Fruit fly (Drosophila melanogaster): ENCODE data around the gene Prp40.

Prp40 gene

dm6 chr2L:3003399-3003798, 19.6 kb upstream of the Prp40 start:
- TF ChIP-seq CG8478 (optimal IDR thresholded peaks at IDR 0.05), result no peak
- no peak for TF ChIP-seq psq (optimal IDR thresholded peaks at IDR 0.05)
- no peak for TF ChIP-seq pan (optimal IDR thresholded peaks at IDR 0.05)
- TF ChIP-seq EcR (GFP tag; optimal IDR thresholded peaks at IDR 0.05), result no peak
- no peak for TF ChIP-seq Dll (optimal IDR thresholded peaks at IDR 0.05)
- no peak for TF ChIP-seq usp (GFP tag; optimal IDR thresholded peaks at IDR 0.05)

- TF ChIP-seq EcR (GFP tag; optimal IDR thresholded peaks at IDR 0.05) (no peak), CG8478 (optimal IDR thresholded peaks at IDR 0.05) (no peak), pan (optimal IDR thresholded peaks at IDR 0.05) (no peak), usp (GFP tag; optimal IDR thresholded peaks at IDR 0.05) (no peak), psq (optimal IDR thresholded peaks at IDR 0.05) (no peak), Dll (optimal IDR thresholded peaks at IDR 0.05) (no peak)
Observed at dm6 chr2L:3004601-3005000, 18.4 kb upstream of the Prp40 start.

dm6 chr2L:3005483-3005882, 17.5 kb upstream of the Prp40 start:
- no peak for TF ChIP-seq usp (GFP tag; optimal IDR thresholded peaks at IDR 0.05)
- TF ChIP-seq EcR (GFP tag; optimal IDR thresholded peaks at IDR 0.05), result no peak
- no peak for TF ChIP-seq Dll (optimal IDR thresholded peaks at IDR 0.05)
- no peak for TF ChIP-seq CG8478 (optimal IDR thresholded peaks at IDR 0.05)
- no peak for TF ChIP-seq pan (optimal IDR thresholded peaks at IDR 0.05)
- TF ChIP-seq psq (optimal IDR thresholded peaks at IDR 0.05), result no peak

dm6 chr2L:3006194-3006593, 16.8 kb upstream of the Prp40 start:
- no peak for TF ChIP-seq EcR (GFP tag; optimal IDR thresholded peaks at IDR 0.05)
- TF ChIP-seq CG8478 (optimal IDR thresholded peaks at IDR 0.05), result no peak
- no peak for TF ChIP-seq psq (optimal IDR thresholded peaks at IDR 0.05)
- no peak for TF ChIP-seq usp (GFP tag; optimal IDR thresholded peaks at IDR 0.05)
- no peak for TF ChIP-seq pan (optimal IDR thresholded peaks at IDR 0.05)
- no peak for TF ChIP-seq Dll (optimal IDR thresholded peaks at IDR 0.05)

dm6 chr2L:3006925-3007426, 16.1 kb upstream of the Prp40 start:
- TF ChIP-seq usp (GFP tag; optimal IDR thresholded peaks at IDR 0.05) (no peak), CG8478 (optimal IDR thresholded peaks at IDR 0.05) (no peak), pan (optimal IDR thresholded peaks at IDR 0.05) (no peak), Dll (optimal IDR thresholded peaks at IDR 0.05) (no peak), EcR (GFP tag; optimal IDR thresholded peaks at IDR 0.05) (no peak), psq (optimal IDR thresholded peaks at IDR 0.05) (no peak)

dm6 chr2L:3009438-3009837, 13.6 kb upstream of the Prp40 start:
- TF ChIP-seq psq (optimal IDR thresholded peaks at IDR 0.05), result no peak
- TF ChIP-seq usp (GFP tag; optimal IDR thresholded peaks at IDR 0.05), result no peak

dm6 chr2L:3011484-3011883, 11.5 kb upstream of the Prp40 start:
- no peak for TF ChIP-seq usp (GFP tag; optimal IDR thresholded peaks at IDR 0.05)
- no peak for TF ChIP-seq CG8478 (optimal IDR thresholded peaks at IDR 0.05)
- no peak for TF ChIP-seq Dll (optimal IDR thresholded peaks at IDR 0.05)
- TF ChIP-seq EcR (GFP tag; optimal IDR thresholded peaks at IDR 0.05), result no peak
- no peak for TF ChIP-seq pan (optimal IDR thresholded peaks at IDR 0.05)
- TF ChIP-seq psq (optimal IDR thresholded peaks at IDR 0.05), result no peak

- TF ChIP-seq CG8478 (optimal IDR thresholded peaks at IDR 0.05), result no peak
- TF ChIP-seq usp (GFP tag; optimal IDR thresholded peaks at IDR 0.05), result no peak
- no peak for TF ChIP-seq psq (optimal IDR thresholded peaks at IDR 0.05)
- no peak for TF ChIP-seq Dll (optimal IDR thresholded peaks at IDR 0.05)
- no peak for TF ChIP-seq pan (optimal IDR thresholded peaks at IDR 0.05)
- no peak for TF ChIP-seq EcR (GFP tag; optimal IDR thresholded peaks at IDR 0.05)
Observed at dm6 chr2L:3012780-3013179, 10.2 kb upstream of the Prp40 start.

dm6 chr2L:3018212-3018611, 4.8 kb upstream of the Prp40 start, which contains the start of the genes CG17224 and CG17264:
CG17224 (minus strand) TSS chr2L:3018308.
CG17264 (plus strand) TSS chr2L:3018508.
- TF ChIP-seq Dll (optimal IDR thresholded peaks at IDR 0.05) (no peak), psq (optimal IDR thresholded peaks at IDR 0.05) (no peak), pan (optimal IDR thresholded peaks at IDR 0.05) (no peak), CG8478 (optimal IDR thresholded peaks at IDR 0.05) (no peak), usp (GFP tag; optimal IDR thresholded peaks at IDR 0.05) (no peak), EcR (GFP tag; optimal IDR thresholded peaks at IDR 0.05) (no peak)

dm6 chr2L:3029012-3029411, 6.0 kb downstream of the Prp40 start, which contains the start of the genes Sf3b2 and CG17219:
Sf3b2 (minus strand) TSS chr2L:3029168.
CG17219 (plus strand) TSS chr2L:3029253.
- TF ChIP-seq CG8478 (optimal IDR thresholded peaks at IDR 0.05), result no peak
- no peak for TF ChIP-seq pan (optimal IDR thresholded peaks at IDR 0.05)
- no peak for TF ChIP-seq usp (GFP tag; optimal IDR thresholded peaks at IDR 0.05)
- TF ChIP-seq psq (optimal IDR thresholded peaks at IDR 0.05), result no peak
- TF ChIP-seq EcR (GFP tag; optimal IDR thresholded peaks at IDR 0.05), result no peak
- TF ChIP-seq Dll (optimal IDR thresholded peaks at IDR 0.05), result no peak

dm6 chr2L:3030350-3030749, 7.3 kb downstream of the Prp40 start, which contains the start of gene GABPI:
GABPI (plus strand) TSS chr2L:3030539.
- TF ChIP-seq pan (optimal IDR thresholded peaks at IDR 0.05) (no peak), CG8478 (optimal IDR thresholded peaks at IDR 0.05) (no peak), usp (GFP tag; optimal IDR thresholded peaks at IDR 0.05) (no peak), EcR (GFP tag; optimal IDR thresholded peaks at IDR 0.05) (no peak), psq (optimal IDR thresholded peaks at IDR 0.05) (no peak), Dll (optimal IDR thresholded peaks at IDR 0.05) (no peak)

- no peak for TF ChIP-seq psq (optimal IDR thresholded peaks at IDR 0.05)
- TF ChIP-seq usp (GFP tag; optimal IDR thresholded peaks at IDR 0.05), result no peak
- no peak for TF ChIP-seq CG8478 (optimal IDR thresholded peaks at IDR 0.05)
- no peak for TF ChIP-seq EcR (GFP tag; optimal IDR thresholded peaks at IDR 0.05)
- no peak for TF ChIP-seq Dll (optimal IDR thresholded peaks at IDR 0.05)
- TF ChIP-seq pan (optimal IDR thresholded peaks at IDR 0.05), result no peak
Observed at dm6 chr2L:3034969-3035368, 11.9 kb downstream of the Prp40 start, which contains the start of gene CG17258. CG17258 (minus strand) TSS chr2L:3035348.

- TF ChIP-seq psq (optimal IDR thresholded peaks at IDR 0.05) (no peak), usp (GFP tag; optimal IDR thresholded peaks at IDR 0.05) (no peak), Dll (optimal IDR thresholded peaks at IDR 0.05) (no peak), EcR (GFP tag; optimal IDR thresholded peaks at IDR 0.05) (no peak), pan (optimal IDR thresholded peaks at IDR 0.05) (no peak), CG8478 (optimal IDR thresholded peaks at IDR 0.05) (no peak)
Observed at dm6 chr2L:3037153-3037579, 14.1 kb downstream of the Prp40 start, which contains the start of the genes CG17260 and SerRS. CG17260 (plus strand) TSS chr2L:3037230. SerRS (minus strand) TSS chr2L:3037403.
